Worm (Caenorhabditis elegans): ENCODE measurements around the gene C04G6.2.

ce11 chrII:5048185-5048795 lies 44.7 kb upstream of the C04G6.2 start:
- TF ChIP-seq lsy-2 (tag; optimal IDR thresholded peaks at IDR 0.05) (no peak), ztf-11 (tag; optimal IDR thresholded peaks at IDR 0.05) (no peak), nhr-237 (tag; optimal IDR thresholded peaks at IDR 0.05) (no peak), snpc-4 (tag; optimal IDR thresholded peaks at IDR 0.05) (no peak), lin-13 (tag; optimal IDR thresholded peaks at IDR 0.05) (no peak)
